Worm (Caenorhabditis elegans) whole organism, L1 larva: ENCODE measurements around the gene clec-79.

Source experiments
- ama-1 ChIP-seq: fragments of 150-350 bp; optimal IDR thresholded peaks from 2 replicates; lab custom pipeline; 2014
- ceh-8 ChIP-seq: fragments of 200-800 bp; sonication (Bioruptor generic); optimal IDR thresholded peaks from 2 replicates; lab custom pipeline; 2018; ENCODE audit warnings: mild to moderate bottlenecking, missing genetic modification characterization, moderate library complexity, missing compliant biosample characterization
- dpl-1 ChIP-seq, 3 experiments: fragments of 150-350 bp in 2 of 3; sonication (generic microtip) in 1 of 3; optimal IDR thresholded peaks; 2 replicates each; lab custom pipeline; 2014 to 2017; ENCODE audit warnings: missing biosample characterization in 3 of 3, missing genetic modification characterization in 3 of 3, missing genetic modification reagents in 3 of 3
- irx-1 ChIP-seq: sonication (generic microtip); optimal IDR thresholded peaks from 2 replicates; lab custom pipeline; 2016; ENCODE audit warnings: missing genetic modification characterization, missing compliant biosample characterization
- lir-3 ChIP-seq: sonication (generic microtip); optimal IDR thresholded peaks from 2 replicates; lab custom pipeline; 2016; ENCODE audit warnings: mild to moderate bottlenecking, missing genetic modification characterization, moderate library complexity, missing compliant biosample characterization; ENCODE audit not compliant: poor library complexity
- lsy-2 ChIP-seq, 2 experiments: fragments of 150-350 bp; optimal IDR thresholded peaks; 2 replicates each; lab custom pipeline; 2014; ENCODE audit warnings: missing biosample characterization in 2 of 2, missing genetic modification characterization in 2 of 2
- nhr-237 ChIP-seq: fragments of 150-350 bp; optimal IDR thresholded peaks from 2 replicates; lab custom pipeline; 2014; ENCODE audit warnings: missing biosample characterization, missing genetic modification characterization
- nhr-77 ChIP-seq: fragments of 150-350 bp; optimal IDR thresholded peaks from 2 replicates; lab custom pipeline; 2014; ENCODE audit warnings: missing biosample characterization, missing genetic modification characterization
- rnt-1 ChIP-seq: sonication (generic microtip); optimal IDR thresholded peaks from 2 replicates; lab custom pipeline; 2016; ENCODE audit warnings: mild to moderate bottlenecking, missing genetic modification characterization, moderate library complexity, missing compliant biosample characterization
- skn-1 ChIP-seq: fragments of 150-350 bp; optimal IDR thresholded peaks from 2 replicates; lab custom pipeline; 2014; ENCODE audit warnings: missing biosample characterization, missing genetic modification characterization
- snpc-4 ChIP-seq: fragments of 150-350 bp; optimal IDR thresholded peaks from 2 replicates; lab custom pipeline; 2014; ENCODE audit warnings: missing biosample characterization, missing genetic modification characterization
- unc-62 ChIP-seq: fragments of 150-350 bp; optimal IDR thresholded peaks from 2 replicates; lab custom pipeline; 2014; ENCODE audit warnings: missing biosample characterization, missing genetic modification reagents, missing genetic modification characterization

- TF ChIP-seq nhr-77 (tag; lab: Kevin White, UChicago) (no peak), ama-1 (lab: Kevin White, UChicago) (no peak), ceh-8 (GFP tag; lab: Kevin White, UChicago) (no peak), irx-1 (tag; lab: Kevin White, UChicago) (no peak), unc-62 (GFP tag; lab: Kevin White, UChicago) (no peak), lir-3 (no peak), snpc-4 (tag; lab: Kevin White, UChicago) (no peak), lsy-2 (tag; optimal IDR thresholded peaks at IDR 0.05; lab: Kevin White, UChicago) (no peak), nhr-237 (tag; lab: Kevin White, UChicago) (no peak), dpl-1 (GFP tag; optimal IDR thresholded peaks at IDR 0.05; lab: Kevin White, UChicago) (no peak), rnt-1 (tag; lab: Kevin White, UChicago) (no peak), skn-1 (no peak)
Observed at ce11 chrIV:3944459-3944858, 28.7 kb upstream of the clec-79 start, which contains the start of gene clec-72.
